Worm (Caenorhabditis elegans): ENCODE data around the gene dmd-3.

DNA sequence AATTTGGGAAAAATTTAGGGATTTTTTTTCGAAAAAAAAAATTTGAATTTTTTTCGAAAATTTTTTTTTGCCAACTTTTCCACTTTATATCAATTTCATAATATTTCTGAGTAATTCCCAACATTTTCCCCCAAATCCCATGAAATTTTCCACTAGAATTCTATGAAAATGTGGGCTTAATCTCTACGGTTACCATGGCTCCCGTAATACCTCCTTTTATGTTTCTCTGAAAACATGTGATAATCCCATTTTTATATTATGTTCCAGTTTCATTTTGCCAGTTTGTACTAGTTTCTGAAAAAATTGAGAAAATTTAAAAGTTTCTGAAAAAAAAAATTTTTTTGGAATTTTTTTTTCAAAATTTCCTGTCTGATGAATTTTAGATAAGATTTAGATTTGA is 13.2 kb upstream of the dmd-3 start:
- TF ChIP-seq nhr-237 (tag; optimal IDR thresholded peaks at IDR 0.05) (no peak), sem-2 (GFP tag; optimal IDR thresholded peaks at IDR 0.05) (no peak), ceh-43 (GFP tag; optimal IDR thresholded peaks at IDR 0.05) (no peak)
